Worm (Caenorhabditis elegans) whole organism, midembryonic: ENCODE measurements around the gene icd-1.

Source experiments
- T22C8.4 ChIP-seq: fragments of 200-800 bp; sonication (Bioruptor generic); IDR thresholded peaks from 2 replicates; pipeline ENCODE4 v1.3.6; 2022; ENCODE audit warnings: missing genetic modification characterization, missing compliant biosample characterization
- cog-1 ChIP-seq: sonication (generic microtip); optimal IDR thresholded peaks from 2 replicates; lab custom pipeline; 2016; ENCODE audit warnings: missing genetic modification characterization, missing compliant biosample characterization
- flt-1 ChIP-seq: fragments of 200-800 bp; sonication (Bioruptor generic); IDR thresholded peaks from 2 replicates; pipeline ENCODE4 v1.3.6; 2022; ENCODE audit warnings: missing genetic modification characterization, missing compliant biosample characterization
- klf-2 ChIP-seq: fragments of 200-800 bp; sonication (Bioruptor generic); conservative IDR thresholded peaks from 2 replicates; pipeline ENCODE4 v1.3.6; 2022; ENCODE audit warnings: missing genetic modification reagents, missing genetic modification characterization, missing compliant biosample characterization
- med-1 ChIP-seq: sonication (generic microtip); optimal IDR thresholded peaks from 2 replicates; lab custom pipeline; 2017; ENCODE audit warnings: missing genetic modification characterization, mild to moderate bottlenecking, missing compliant biosample characterization, antibody characterized with exemption, missing genetic modification reagents; ENCODE audit not compliant: insufficient read depth
- ref-1 ChIP-seq: fragments of 200-800 bp; sonication (Bioruptor generic); conservative IDR thresholded peaks from 2 replicates; pipeline ENCODE4 v1.3.6; 2022; ENCODE audit warnings: missing genetic modification reagents, missing genetic modification characterization, missing compliant biosample characterization
- tab-1 ChIP-seq: fragments of 200-800 bp; sonication (Bioruptor generic); IDR thresholded peaks from 2 replicates; pipeline ENCODE4 v1.3.6; 2022; ENCODE audit warnings: missing genetic modification characterization, missing compliant biosample characterization
- ztf-23 ChIP-seq: fragments of 200-800 bp; sonication (Bioruptor generic); IDR thresholded peaks from 2 replicates; pipeline ENCODE4 v1.3.6; 2022; ENCODE audit warnings: missing genetic modification reagents, missing genetic modification characterization, missing compliant biosample characterization
- ztf-29 ChIP-seq: fragments of 200-800 bp; sonication (Bioruptor generic); IDR thresholded peaks from 2 replicates; pipeline ENCODE4 v1.3.6; 2022; ENCODE audit warnings: missing genetic modification reagents, missing genetic modification characterization, missing compliant biosample characterization

ce11 chrII:6573677-6574076, 14.8 kb downstream of the icd-1 start, which contains the start of gene sra-28:
- TF ChIP-seq ztf-23 (GFP tag; lab: Robert Waterston, UW) (no peak), flt-1 (GFP tag; lab: Robert Waterston, UW) (no peak), cog-1 (no peak), ztf-29 (no peak), med-1 (no peak), ref-1 (no peak), tab-1 (GFP tag; lab: Robert Waterston, UW) (no peak), klf-2 (GFP tag; lab: Robert Waterston, UW) (no peak), T22C8.4 (GFP tag; lab: Robert Waterston, UW) (no peak)
